Fruit fly (Drosophila melanogaster): ENCODE data around the gene CG12111.

CG12111 gene

DNA sequence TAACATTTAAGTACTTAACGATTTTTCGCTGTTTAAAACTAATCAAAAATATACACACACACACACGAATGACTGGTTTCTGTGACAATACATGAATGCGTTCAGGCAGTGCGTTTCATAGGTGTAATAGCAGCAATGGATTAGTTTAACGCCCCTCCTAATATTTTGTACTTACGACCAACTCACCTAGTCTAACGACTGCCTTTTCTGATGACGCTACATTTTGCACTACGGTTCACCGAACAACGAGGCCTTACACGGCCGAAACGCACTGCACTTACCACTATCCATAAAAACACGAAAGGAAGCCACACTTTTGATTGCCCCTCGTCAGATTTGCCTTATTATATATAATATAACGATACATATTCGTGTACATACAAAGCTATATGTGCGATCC is 30.4 kb upstream of the CG12111 start (continued):
- TF ChIP-seq CG31365 (tag; optimal IDR thresholded peaks at IDR 0.05) (no peak), CG7963 (GFP tag; IDR thresholded peaks at IDR 0.05; ENCODE audit: partially characterized antibody) (no peak), tin (GFP tag; optimal IDR thresholded peaks at IDR 0.05) (peak; percentile 21), E2f1 (GFP tag; IDR thresholded peaks at IDR 0.05) (0 out of 2 replicates have a peak, but pooled peaks have one; percentile 10), Gsc (GFP tag; IDR thresholded peaks at IDR 0.05) (no peak), CG15479 (GFP tag; optimal IDR thresholded peaks at IDR 0.05) (no peak), CG11398 (GFP tag; optimal IDR thresholded peaks at IDR 0.05) (no peak), dmrt11E (tag; optimal IDR thresholded peaks at IDR 0.05) (peak; percentile 35), CG11247 (GFP tag; IDR thresholded peaks at IDR 0.05) (0 out of 2 replicates have a peak, but pooled peaks have one; percentile 28), CG18619 (GFP tag; optimal IDR thresholded peaks at IDR 0.05) (no peak), CG30403 (GFP tag; optimal IDR thresholded peaks at IDR 0.05) (peak; percentile 37), klu (GFP tag; IDR thresholded peaks at IDR 0.05) (no peak), CG6175 (GFP tag; IDR thresholded peaks at IDR 0.05) (no peak; the same call in 2 of the 3 replicates), gce (GFP tag; IDR thresholded peaks at IDR 0.05) (no peak), Atf6 (GFP tag; IDR thresholded peaks at IDR 0.05) (no peak), shn (GFP tag; optimal IDR thresholded peaks at IDR 0.05) (no peak), CG9727 (GFP tag; optimal IDR thresholded peaks at IDR 0.05) (peak; percentile 22), trem (tag; optimal IDR thresholded peaks at IDR 0.05) (peak; percentile 21), p53 (GFP tag; optimal IDR thresholded peaks at IDR 0.05) (no peak), run (tag; optimal IDR thresholded peaks at IDR 0.05) (no peak), CG6854 (GFP tag; optimal IDR thresholded peaks at IDR 0.05) (no peak), CG8281 (tag; optimal IDR thresholded peaks at IDR 0.05) (no peak), sna (GFP tag; IDR thresholded peaks at IDR 0.05; ENCODE audit: partially characterized antibody) (no peak), Sry-δ (GFP tag; optimal IDR thresholded peaks at IDR 0.05) (no peak), CG2199 (GFP tag; IDR thresholded peaks at IDR 0.05) (no peak), zfh2 (GFP tag; optimal IDR thresholded peaks at IDR 0.05) (peak; percentile 31), unc-4 (GFP tag; IDR thresholded peaks at IDR 0.05; ENCODE audit: partially characterized antibody) (no peak), Neu2 (GFP tag; optimal IDR thresholded peaks at IDR 0.05; ENCODE audit: borderline replicate concordance) (no peak), cwo (GFP tag; optimal IDR thresholded peaks at IDR 0.05) (no peak), CG17186 (GFP tag; optimal IDR thresholded peaks at IDR 0.05) (no peak), CG17361 (GFP tag; IDR thresholded peaks at IDR 0.05) (no peak), CG9932 (GFP tag; IDR thresholded peaks at IDR 0.05) (no peak), H15 (GFP tag; IDR thresholded peaks at IDR 0.05) (0 out of 3 replicates have a peak, but pooled peaks have one; percentile 41), sim (GFP tag; IDR thresholded peaks at IDR 0.05) (peak; percentile 25; the same call in 1 of the 2 replicates), dimm (GFP tag; IDR thresholded peaks at IDR 0.05) (no peak), en (GFP tag; optimal IDR thresholded peaks at IDR 0.05) (no peak), HmgD (GFP tag; optimal IDR thresholded peaks at IDR 0.05) (no peak), CG13894 (tag; optimal IDR thresholded peaks at IDR 0.05) (no peak), Awh (GFP tag; IDR thresholded peaks at IDR 0.05) (0 out of 2 replicates have a peak, but pooled peaks have one; percentile 30), luna (GFP tag; optimal IDR thresholded peaks at IDR 0.05) (no peak), CG7372 (GFP tag; IDR thresholded peaks at IDR 0.05) (peak; percentile 32; the same call in 1 of the 2 replicates), Deaf1 (tag; optimal IDR thresholded peaks at IDR 0.05) (no peak), Nf-YB (GFP tag; optimal IDR thresholded peaks at IDR 0.05) (no peak), Spps (tag; optimal IDR thresholded peaks at IDR 0.05) (no peak), hkb (optimal IDR thresholded peaks at IDR 0.05) (no peak), hkb (GFP tag; IDR thresholded peaks at IDR 0.05) (peak; percentile 63; the same call in 1 of the 2 replicates), Hey (tag; optimal IDR thresholded peaks at IDR 0.05) (no peak), D (optimal IDR thresholded peaks at IDR 0.05) (no peak), D (GFP tag; optimal IDR thresholded peaks at IDR 0.05) (no peak), chm (GFP tag; IDR thresholded peaks at IDR 0.05) (0 out of 2 replicates have a peak, but pooled peaks have one; percentile 53), CG1832 (GFP tag; optimal IDR thresholded peaks at IDR 0.05) (no peak), Optix (GFP tag; IDR thresholded peaks at IDR 0.05) (peak; percentile 32; the same call in 1 of the 3 replicates)

All from whole organism, embryonic.